Worm (Caenorhabditis elegans) whole organism, L2 larva: Measurements from ENCODE around the gene C27H5.2.

Source experiments
- C34F6.9 ChIP-seq: fragments of 150-350 bp; optimal IDR thresholded peaks from 2 replicates; lab custom pipeline; 2014; ENCODE audit warnings: missing biosample characterization, missing genetic modification characterization
- F13H6.1 ChIP-seq: sonication (generic microtip); optimal IDR thresholded peaks from 2 replicates; lab custom pipeline; 2016; ENCODE audit warnings: missing genetic modification characterization, missing compliant biosample characterization
- R02D3.7 ChIP-seq: fragments of 150-350 bp; optimal IDR thresholded peaks from 2 replicates; lab custom pipeline; 2014; ENCODE audit warnings: missing biosample characterization, missing genetic modification characterization
- ZK546.5 ChIP-seq: sonication (generic microtip); optimal IDR thresholded peaks from 2 replicates; lab custom pipeline; 2017; ENCODE audit warnings: missing biosample characterization, missing genetic modification characterization
- ama-1 ChIP-seq: fragments of 150-350 bp; optimal IDR thresholded peaks from 2 replicates; lab custom pipeline; 2018; ENCODE audit warnings: inconsistent platforms
- blmp-1 ChIP-seq: sonication (generic microtip); optimal IDR thresholded peaks from 2 replicates; lab custom pipeline; 2017; ENCODE audit warnings: missing genetic modification characterization, mild to moderate bottlenecking, missing compliant biosample characterization, antibody characterized with exemption, moderate library complexity; ENCODE audit not compliant: insufficient read depth
- ceh-82 ChIP-seq: fragments of 150-350 bp; optimal IDR thresholded peaks from 2 replicates; lab custom pipeline; 2014; ENCODE audit warnings: missing biosample characterization, missing genetic modification characterization
- crh-2 ChIP-seq: sonication (generic microtip); optimal IDR thresholded peaks from 2 replicates; lab custom pipeline; 2017; ENCODE audit warnings: missing biosample characterization, missing genetic modification characterization
- dmd-4 ChIP-seq: sonication (generic microtip); optimal IDR thresholded peaks from 2 replicates; lab custom pipeline; 2017; ENCODE audit warnings: missing biosample characterization, missing genetic modification characterization
- elt-1 ChIP-seq: fragments of 150-350 bp; optimal IDR thresholded peaks from 2 replicates; lab custom pipeline; 2014; ENCODE audit warnings: missing biosample characterization, missing genetic modification characterization
- elt-3 ChIP-seq: sonication (generic microtip); optimal IDR thresholded peaks from 2 replicates; lab custom pipeline; 2017; ENCODE audit warnings: missing biosample characterization, missing genetic modification characterization
- fos-1 ChIP-seq: fragments of 150-350 bp; optimal IDR thresholded peaks from 2 replicates; lab custom pipeline; 2014; ENCODE audit warnings: missing biosample characterization, missing genetic modification characterization
- gmeb-1 ChIP-seq: fragments of 150-350 bp; optimal IDR thresholded peaks from 2 replicates; lab custom pipeline; 2014; ENCODE audit warnings: missing biosample characterization, missing genetic modification characterization
- lin-11 ChIP-seq: fragments of 150-350 bp; sonication (generic microtip); optimal IDR thresholded peaks from 2 replicates; lab custom pipeline; 2014; ENCODE audit warnings: missing biosample characterization, missing genetic modification characterization, inconsistent platforms, mixed read lengths
- lin-39 ChIP-seq: fragments of 150-350 bp; optimal IDR thresholded peaks from 2 replicates; lab custom pipeline; 2014; ENCODE audit warnings: missing biosample characterization, missing genetic modification reagents, missing genetic modification characterization
- lsy-2 ChIP-seq, 2 experiments: fragments of 150-350 bp in 1 of 2; sonication (generic microtip) in 1 of 2; optimal IDR thresholded peaks; 2 replicates each; lab custom pipeline; 2014 to 2017; ENCODE audit warnings: missing biosample characterization in 2 of 2, missing genetic modification characterization in 2 of 2
- mab-5 ChIP-seq: fragments of 150-350 bp; optimal IDR thresholded peaks from 2 replicates; lab custom pipeline; 2014; ENCODE audit warnings: missing biosample characterization, missing genetic modification characterization
- mbf-1 ChIP-seq: sonication (generic microtip); optimal IDR thresholded peaks from 2 replicates; lab custom pipeline; 2017; ENCODE audit warnings: missing biosample characterization, missing genetic modification characterization
- mdl-1 ChIP-seq, 2 experiments: fragments of 150-350 bp in 1 of 2; sonication (generic microtip) in 1 of 2; optimal IDR thresholded peaks; 2 replicates each; lab custom pipeline; 2017; ENCODE audit warnings: missing biosample characterization in 2 of 2, missing genetic modification characterization in 2 of 2
- nhr-10 ChIP-seq: sonication (generic microtip); optimal IDR thresholded peaks from 2 replicates; lab custom pipeline; 2017; ENCODE audit warnings: missing biosample characterization, missing genetic modification characterization
- nhr-12 ChIP-seq: fragments of 150-350 bp; optimal IDR thresholded peaks from 2 replicates; lab custom pipeline; 2014; ENCODE audit warnings: missing biosample characterization, missing genetic modification characterization
- nhr-129 ChIP-seq: fragments of 150-350 bp; optimal IDR thresholded peaks from 2 replicates; lab custom pipeline; 2014; ENCODE audit warnings: missing biosample characterization, missing genetic modification characterization
- nhr-21 ChIP-seq: fragments of 150-350 bp; optimal IDR thresholded peaks from 2 replicates; lab custom pipeline; 2014; ENCODE audit warnings: missing biosample characterization, missing genetic modification characterization
- nhr-23 ChIP-seq: fragments of 150-350 bp; optimal IDR thresholded peaks from 2 replicates; lab custom pipeline; 2014; ENCODE audit warnings: missing biosample characterization, missing genetic modification reagents, missing genetic modification characterization
- nhr-237 ChIP-seq: fragments of 150-350 bp; optimal IDR thresholded peaks from 2 replicates; lab custom pipeline; 2014; ENCODE audit warnings: missing biosample characterization, missing genetic modification characterization
- nhr-25 ChIP-seq: fragments of 150-350 bp; sonication (generic microtip); optimal IDR thresholded peaks from 3 replicates; lab custom pipeline; 2014; ENCODE audit warnings: missing biosample characterization, missing genetic modification characterization
- nhr-6 ChIP-seq: fragments of 150-350 bp; optimal IDR thresholded peaks from 2 replicates; lab custom pipeline; 2014; ENCODE audit warnings: missing biosample characterization, missing genetic modification characterization
- peb-1 ChIP-seq: fragments of 150-350 bp; optimal IDR thresholded peaks from 2 replicates; lab custom pipeline; 2014; ENCODE audit warnings: missing biosample characterization, missing genetic modification characterization
- sem-4 ChIP-seq: fragments of 150-350 bp; optimal IDR thresholded peaks from 2 replicates; lab custom pipeline; 2014; ENCODE audit warnings: missing biosample characterization, missing genetic modification reagents, missing genetic modification characterization
- sma-9 ChIP-seq, 2 experiments: fragments of 150-350 bp in 1 of 2; sonication (generic microtip) in 1 of 2; optimal IDR thresholded peaks; 2 replicates each; lab custom pipeline; 2014 to 2016; ENCODE audit warnings: missing genetic modification characterization in 2 of 2, mild to moderate bottlenecking in 1 of 2, missing biosample characterization in 1 of 2, missing compliant biosample characterization in 1 of 2, missing genetic modification reagents in 1 of 2, moderate library complexity in 1 of 2
- unc-39 ChIP-seq: fragments of 150-350 bp; optimal IDR thresholded peaks from 2 replicates; lab custom pipeline; 2014; ENCODE audit warnings: missing biosample characterization, missing genetic modification characterization
- unc-55 ChIP-seq: fragments of 150-350 bp; sonication (generic microtip); optimal IDR thresholded peaks from 3 replicates; lab custom pipeline; 2014; ENCODE audit warnings: missing biosample characterization, missing genetic modification reagents, missing genetic modification characterization
- unc-62 ChIP-seq: fragments of 150-350 bp; optimal IDR thresholded peaks from 2 replicates; lab custom pipeline; 2014; ENCODE audit warnings: missing biosample characterization, missing genetic modification reagents, missing genetic modification characterization
- zag-1 ChIP-seq: fragments of 150-350 bp; optimal IDR thresholded peaks from 2 replicates; lab custom pipeline; 2014; ENCODE audit warnings: missing biosample characterization, missing genetic modification characterization
- ztf-1 ChIP-seq: fragments of 200-800 bp; sonication (Bioruptor generic); conservative IDR thresholded peaks from 2 replicates; pipeline ENCODE4 v1.3.6; 2022; ENCODE audit warnings: missing genetic modification characterization, missing compliant biosample characterization
- ztf-11 ChIP-seq: sonication (generic microtip); optimal IDR thresholded peaks from 2 replicates; lab custom pipeline; 2017; ENCODE audit warnings: missing biosample characterization, missing genetic modification characterization
- ztf-4 ChIP-seq: fragments of 150-350 bp; optimal IDR thresholded peaks from 2 replicates; lab custom pipeline; 2014; ENCODE audit warnings: missing biosample characterization, missing genetic modification characterization

C27H5.2 gene

ce11 chrII:7119525-7119924 lies 35.9 kb upstream of the C27H5.2 start:
- TF ChIP-seq mdl-1 (tag; optimal IDR thresholded peaks at IDR 0.05; lab: Kevin White, UChicago): no peak
- TF ChIP-seq nhr-129 (tag; lab: Kevin White, UChicago): no peak
- no peak for TF ChIP-seq elt-1 (tag; lab: Kevin White, UChicago)
- no peak for TF ChIP-seq ama-1
- no peak for TF ChIP-seq nhr-25 (tag; lab: Kevin White, UChicago)
- no peak for TF ChIP-seq nhr-12 (tag; lab: Kevin White, UChicago)
- no peak for TF ChIP-seq ceh-82
- no peak for TF ChIP-seq nhr-237 (tag; lab: Kevin White, UChicago)
- no peak for TF ChIP-seq blmp-1
- TF ChIP-seq, all 48 proteins: peak for 0

DNA sequence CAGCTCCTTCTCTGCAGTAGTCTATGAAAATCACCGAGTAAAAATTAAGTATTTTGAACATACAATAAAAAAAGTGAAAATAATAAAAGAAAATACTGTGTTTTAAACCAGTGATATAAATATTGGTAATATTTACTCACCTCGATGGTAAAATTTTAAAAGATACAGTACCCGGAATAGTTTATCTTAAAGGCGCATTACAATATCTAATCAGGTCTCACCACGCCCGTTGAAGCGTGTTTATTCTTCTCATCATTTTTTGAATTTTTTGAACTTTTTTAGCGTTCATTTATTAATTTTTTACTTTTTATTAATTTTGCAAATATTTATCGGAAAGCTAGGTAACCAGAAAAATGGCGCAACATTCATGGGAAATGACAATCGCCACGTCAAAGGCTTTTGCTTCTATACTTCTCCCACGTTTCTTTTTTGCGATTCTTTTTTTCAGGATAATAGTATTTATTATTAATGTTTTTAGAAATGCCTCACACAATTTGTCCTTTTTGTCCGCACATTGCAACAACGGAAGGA lies 33.6 kb upstream of the C27H5.2 start, which contains the start of gene F10E7.2:
Gene F10E7.2, plus strand, starts transcription at position 481 of the 531 bp plus-strand sequence.
- TF ChIP-seq mbf-1 (no peak), ztf-1 (GFP tag; lab: Robert Waterston, UW) (no peak), sma-9 (GFP tag; optimal IDR thresholded peaks at IDR 0.05; lab: Kevin White, UChicago) (no peak), sma-9 (tag; optimal IDR thresholded peaks at IDR 0.05; lab: Kevin White, UChicago) (no peak), nhr-10 (tag; lab: Kevin White, UChicago) (no peak), nhr-12 (tag; lab: Kevin White, UChicago) (no peak), C34F6.9 (tag; lab: Kevin White, UChicago) (no peak), dmd-4 (tag; lab: Kevin White, UChicago) (no peak), zag-1 (no peak), peb-1 (tag; lab: Kevin White, UChicago) (no peak), R02D3.7 (tag; lab: Kevin White, UChicago) (no peak), ZK546.5 (tag; lab: Kevin White, UChicago) (no peak), mdl-1 (tag; optimal IDR thresholded peaks at IDR 0.05; lab: Kevin White, UChicago) (no peak)

DNA sequence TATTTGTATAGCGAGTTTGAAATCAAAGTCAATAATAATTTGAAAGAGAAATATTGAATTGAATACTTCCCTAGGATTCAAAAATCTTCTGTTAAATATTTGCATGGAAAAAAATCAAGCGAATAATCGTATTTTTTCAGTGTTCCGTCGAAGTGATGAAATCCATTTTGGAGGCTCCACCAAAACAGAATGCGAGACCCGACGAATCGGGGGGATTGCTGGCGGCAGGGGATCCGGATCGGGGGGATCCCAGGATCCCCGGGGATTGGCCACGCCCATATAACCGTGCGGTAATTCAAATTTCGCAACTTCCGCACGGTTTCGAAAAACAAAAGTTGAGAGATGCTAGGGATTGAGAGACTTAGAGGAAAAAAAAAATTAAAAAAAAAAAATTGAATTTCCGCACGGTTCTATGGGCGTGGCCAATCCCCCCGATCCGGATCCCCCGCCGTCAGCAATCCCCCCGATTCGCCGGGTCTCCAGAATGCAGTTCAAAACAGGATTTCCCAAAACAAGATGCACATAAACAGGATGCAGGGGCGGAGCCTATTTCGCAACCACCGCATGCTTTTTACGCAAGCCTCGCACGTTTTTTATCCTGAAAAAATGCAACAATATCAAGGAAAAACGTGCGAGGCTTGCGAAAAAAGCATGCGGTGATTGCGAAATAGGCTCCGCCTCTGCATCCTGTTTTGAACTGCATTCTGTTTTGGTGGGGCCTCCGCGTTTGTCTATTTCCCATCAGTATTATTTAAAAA lies 32.5 kb upstream of the C27H5.2 start, which contains the start of gene F10E7.11:
Gene F10E7.11, minus strand, starts transcription at position 232 of the 758 bp plus-strand sequence.
- TF ChIP-seq ceh-82 (no peak), unc-62 (no peak), unc-39 (tag; lab: Kevin White, UChicago) (no peak), nhr-10 (tag; lab: Kevin White, UChicago) (no peak), unc-55 (GFP tag; lab: Kevin White, UChicago) (peak; percentile 69), lin-39 (tag; lab: Kevin White, UChicago) (no peak), nhr-237 (tag; lab: Kevin White, UChicago) (no peak), elt-3 (no peak), sem-4 (tag; lab: Kevin White, UChicago) (no peak), F13H6.1 (tag; lab: Kevin White, UChicago) (peak; percentile 8), ztf-4 (tag; lab: Kevin White, UChicago) (no peak), nhr-6 (tag; lab: Kevin White, UChicago) (no peak), crh-2 (no peak), blmp-1 (no peak), mdl-1 (tag; optimal IDR thresholded peaks at IDR 0.05; lab: Kevin White, UChicago) (no peak), gmeb-1 (tag; lab: Kevin White, UChicago) (no peak), elt-1 (tag; lab: Kevin White, UChicago) (no peak), mab-5 (no peak), peb-1 (tag; lab: Kevin White, UChicago) (no peak), nhr-25 (tag; lab: Kevin White, UChicago) (no peak), nhr-23 (no peak), fos-1 (tag; lab: Kevin White, UChicago) (no peak), R02D3.7 (tag; lab: Kevin White, UChicago) (no peak), lsy-2 (tag; optimal IDR thresholded peaks at IDR 0.05; lab: Kevin White, UChicago) (peak in 1 of 2 experiments; percentile 55), ztf-1 (GFP tag; lab: Robert Waterston, UW) (no peak), nhr-129 (tag; lab: Kevin White, UChicago) (no peak), sma-9 (GFP tag; optimal IDR thresholded peaks at IDR 0.05; lab: Kevin White, UChicago) (peak; percentile 82), sma-9 (tag; optimal IDR thresholded peaks at IDR 0.05; lab: Kevin White, UChicago) (no peak), ZK546.5 (tag; lab: Kevin White, UChicago) (no peak), C34F6.9 (tag; lab: Kevin White, UChicago) (peak; percentile 20), ztf-11 (tag; lab: Kevin White, UChicago) (no peak), dmd-4 (tag; lab: Kevin White, UChicago) (no peak), zag-1 (no peak), nhr-21 (tag; lab: Kevin White, UChicago) (no peak), lin-11 (tag; lab: Kevin White, UChicago) (no peak)
